Fruit fly (Drosophila melanogaster): ENCODE measurements around the gene CG4629.
A peak's percentile ranks its signal among the peaks of the same experiment; 100 is the strongest.

Gene CG4629

dm6 chr2L:1125437-1125836 lies 23.1 kb upstream of the CG4629 start:
- no peak for TF ChIP-seq CG8478 (optimal IDR thresholded peaks at IDR 0.05)
- no peak for TF ChIP-seq CTCF (optimal IDR thresholded peaks at IDR 0.05)

dm6 chr2L:1124265-1124664 lies 22.0 kb upstream of the CG4629 start:
- TF ChIP-seq CTCF (optimal IDR thresholded peaks at IDR 0.05) (no peak), CG8478 (optimal IDR thresholded peaks at IDR 0.05) (no peak)

dm6 chr2L:1123078-1123818 lies 20.9 kb upstream of the CG4629 start:
- TF ChIP-seq CTCF (optimal IDR thresholded peaks at IDR 0.05) (no peak), CG8478 (optimal IDR thresholded peaks at IDR 0.05) (no peak)

dm6 chr2L:1122711-1122960 lies 20.3 kb upstream of the CG4629 start:
- TF ChIP-seq CTCF (optimal IDR thresholded peaks at IDR 0.05) (no peak), CG8478 (optimal IDR thresholded peaks at IDR 0.05) (no peak)

dm6 chr2L:1121942-1122710 lies 19.8 kb upstream of the CG4629 start:
- TF ChIP-seq CTCF (optimal IDR thresholded peaks at IDR 0.05) = no peak
- no peak for TF ChIP-seq CG8478 (optimal IDR thresholded peaks at IDR 0.05)

- no peak for TF ChIP-seq CG8478 (optimal IDR thresholded peaks at IDR 0.05)
- TF ChIP-seq CTCF (optimal IDR thresholded peaks at IDR 0.05) = no peak
These were observed 18.1 kb upstream of the CG4629 start for dm6 chr2L:1120206-1120902.

- TF ChIP-seq CTCF (optimal IDR thresholded peaks at IDR 0.05) = no peak
- TF ChIP-seq CG8478 (optimal IDR thresholded peaks at IDR 0.05) = no peak
These were observed 16.8 kb upstream of the CG4629 start for dm6 chr2L:1118880-1119809.

dm6 chr2L:1118149-1118548 lies 15.8 kb upstream of the CG4629 start:
- TF ChIP-seq CTCF (optimal IDR thresholded peaks at IDR 0.05) (peak; percentile 11 to 51), CG8478 (optimal IDR thresholded peaks at IDR 0.05) (no peak)

- TF ChIP-seq CTCF (optimal IDR thresholded peaks at IDR 0.05) (no peak), CG8478 (optimal IDR thresholded peaks at IDR 0.05) (no peak)
These were observed 14.5 kb upstream of the CG4629 start for dm6 chr2L:1116661-1117322.

dm6 chr2L:1114230-1114629 lies 11.9 kb upstream of the CG4629 start:
- TF ChIP-seq CG8478 (optimal IDR thresholded peaks at IDR 0.05) (no peak), CTCF (optimal IDR thresholded peaks at IDR 0.05) (no peak)

dm6 chr2L:1112641-1113040 lies 10.3 kb upstream of the CG4629 start, which contains the start of gene CG14340:
CG14340 (plus strand) TSS chr2L:1112941.
- TF ChIP-seq CG8478 (optimal IDR thresholded peaks at IDR 0.05) = no peak
- no peak for TF ChIP-seq CTCF (optimal IDR thresholded peaks at IDR 0.05)

dm6 chr2L:1108029-1108688 lies 5.9 kb upstream of the CG4629 start, which contains the start of the genes PolrMT and CG14339:
PolrMT (minus strand) TSS chr2L:1108373.
CG14339 (plus strand) TSS chr2L:1108540.
- TF ChIP-seq CG8478 (optimal IDR thresholded peaks at IDR 0.05) (no peak), CTCF (optimal IDR thresholded peaks at IDR 0.05) (peak in 1 of 2 experiments; percentile 18)

dm6 chr2L:1095450-1095849 lies 6.9 kb downstream of the CG4629 start:
- TF ChIP-seq CG8478 (optimal IDR thresholded peaks at IDR 0.05) (no peak), CTCF (optimal IDR thresholded peaks at IDR 0.05) (no peak)

- no peak for TF ChIP-seq CG8478 (optimal IDR thresholded peaks at IDR 0.05)
These were observed 7.6 kb downstream of the CG4629 start for dm6 chr2L:1094724-1095123.
